Worm (Caenorhabditis elegans): ENCODE measurements around the gene mmab-1.

DNA sequence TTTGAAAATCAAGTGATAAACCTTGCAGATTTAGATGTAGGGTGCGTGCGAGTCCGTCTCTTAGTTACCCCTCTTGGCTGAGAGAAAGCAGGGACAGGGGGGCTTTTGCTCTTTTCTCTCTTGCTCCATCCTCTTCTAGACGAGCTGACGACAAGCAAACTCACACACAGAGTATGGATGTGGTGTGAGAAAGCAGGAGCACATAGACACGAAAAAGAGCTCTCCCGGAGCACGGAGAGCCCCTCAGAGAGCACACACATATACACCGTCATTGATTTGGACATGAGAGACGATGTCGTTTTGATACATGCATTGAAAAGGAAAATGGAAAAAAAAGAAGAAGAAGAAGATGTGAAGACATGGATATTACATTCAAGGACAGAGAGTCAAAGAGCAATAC is 46.3 kb downstream of the mmab-1 start:
- TF ChIP-seq klf-2 (GFP tag; conservative IDR thresholded peaks at IDR 0.05) (no peak), ref-1 (GFP tag; conservative IDR thresholded peaks at IDR 0.05) (no peak), med-1 (GFP tag; optimal IDR thresholded peaks at IDR 0.05; ENCODE audit: insufficient read depth) (no peak), cog-1 (tag; optimal IDR thresholded peaks at IDR 0.05) (no peak)

Measured in whole organism, midembryonic.